Worm (Caenorhabditis elegans) whole organism, L1 larva: ENCODE measurements around the gene T11G6.3.

Source experiments
- blmp-1 ChIP-seq: fragments of 150-350 bp; optimal IDR thresholded peaks from 2 replicates; lab custom pipeline; 2014; ENCODE audit warnings: missing biosample characterization, missing genetic modification characterization
- dpl-1 ChIP-seq, 3 experiments: fragments of 150-350 bp in 2 of 3; sonication (generic microtip) in 1 of 3; optimal IDR thresholded peaks; 2 replicates each; lab custom pipeline; 2014 to 2017; ENCODE audit warnings: missing biosample characterization in 3 of 3, missing genetic modification characterization in 3 of 3, missing genetic modification reagents in 3 of 3
- dsc-1 ChIP-seq: sonication (generic microtip); optimal IDR thresholded peaks from 2 replicates; lab custom pipeline; 2016; ENCODE audit warnings: mild to moderate bottlenecking, missing genetic modification characterization, missing compliant biosample characterization
- efl-1 ChIP-seq, 4 experiments: fragments of 150-350 bp; optimal IDR thresholded peaks in 3 of 4; peaks in 1 of 4; 1 replicate in 1 of 4; 2 replicates in 3 of 4; lab custom pipeline; 2014; ENCODE audit warnings: missing biosample characterization in 2 of 4, missing genetic modification characterization in 2 of 4, missing genetic modification reagents in 2 of 4
- elt-2 ChIP-seq: sonication (generic microtip); optimal IDR thresholded peaks from 2 replicates; lab custom pipeline; 2016; ENCODE audit warnings: missing genetic modification characterization, mild to moderate bottlenecking, inconsistent platforms, missing compliant biosample characterization, missing genetic modification reagents
- elt-3 ChIP-seq, 6 experiments: fragments of 150-350 bp in 1 of 6; sonication (generic microtip); optimal IDR thresholded peaks; 2 replicates each; lab custom pipeline; 2017 to 2018; ENCODE audit warnings: missing biosample characterization in 6 of 6, missing genetic modification characterization in 6 of 6, inconsistent platforms in 1 of 6
- fkh-4 ChIP-seq: sonication (generic microtip); optimal IDR thresholded peaks from 2 replicates; lab custom pipeline; 2016; ENCODE audit warnings: missing compliant biosample characterization, missing genetic modification characterization, borderline replicate concordance
- grh-1 ChIP-seq: fragments of 200-800 bp; sonication (Bioruptor generic); IDR thresholded peaks from 2 replicates; pipeline ENCODE4 v1.3.6; 2022; ENCODE audit warnings: missing genetic modification reagents, missing genetic modification characterization, missing compliant biosample characterization
- jun-1 ChIP-seq: fragments of 150-350 bp; optimal IDR thresholded peaks from 2 replicates; lab custom pipeline; 2014; ENCODE audit warnings: missing biosample characterization, missing genetic modification reagents, missing genetic modification characterization
- lin-14 ChIP-seq: fragments of 200-800 bp; sonication (Bioruptor generic); optimal IDR thresholded peaks from 2 replicates; lab custom pipeline; 2018; ENCODE audit warnings: mild to moderate bottlenecking, missing genetic modification characterization, moderate library complexity, missing compliant biosample characterization
- lin-35 ChIP-seq, 2 experiments: fragments of 150-350 bp; optimal IDR thresholded peaks; 2 replicates each; lab custom pipeline; 2014; ENCODE audit warnings: missing biosample characterization in 2 of 2, missing genetic modification characterization in 2 of 2, missing genetic modification reagents in 2 of 2
- mef-2 ChIP-seq: fragments of 150-350 bp; optimal IDR thresholded peaks from 2 replicates; lab custom pipeline; 2014; ENCODE audit warnings: missing biosample characterization, missing genetic modification characterization
- mep-1 ChIP-seq: fragments of 150-350 bp; optimal IDR thresholded peaks from 2 replicates; lab custom pipeline; 2014; ENCODE audit warnings: missing biosample characterization, missing genetic modification characterization
- nhr-19 ChIP-seq: fragments of 200-800 bp; sonication (Bioruptor generic); conservative IDR thresholded peaks from 2 replicates; pipeline ENCODE4 v1.3.6; 2022; ENCODE audit warnings: missing genetic modification characterization, missing compliant biosample characterization
- nhr-76 ChIP-seq: sonication (generic microtip); optimal IDR thresholded peaks from 2 replicates; lab custom pipeline; 2017; ENCODE audit warnings: missing biosample characterization, missing genetic modification characterization
- nhr-84 ChIP-seq: sonication (generic microtip); optimal IDR thresholded peaks from 2 replicates; lab custom pipeline; 2017; ENCODE audit warnings: missing biosample characterization, missing genetic modification characterization
- nhr-85 ChIP-seq: sonication (generic microtip); peaks from one replicate; lab custom pipeline; 2016; ENCODE audit warnings: missing genetic modification characterization, inconsistent platforms, missing compliant biosample characterization
- nhr-90 ChIP-seq: sonication (generic microtip); optimal IDR thresholded peaks from 2 replicates; lab custom pipeline; 2016; ENCODE audit warnings: mild to moderate bottlenecking, missing genetic modification characterization, missing compliant biosample characterization; ENCODE audit not compliant: poor library complexity
- rnt-1 ChIP-seq: sonication (generic microtip); optimal IDR thresholded peaks from 2 replicates; lab custom pipeline; 2016; ENCODE audit warnings: mild to moderate bottlenecking, missing genetic modification characterization, moderate library complexity, missing compliant biosample characterization
- swsn-7 ChIP-seq: sonication (generic microtip); optimal IDR thresholded peaks from 2 replicates; lab custom pipeline; 2016; ENCODE audit warnings: missing genetic modification characterization, missing compliant biosample characterization
- tlp-1 ChIP-seq: fragments of 150-350 bp; optimal IDR thresholded peaks from 2 replicates; lab custom pipeline; 2014; ENCODE audit warnings: missing biosample characterization, missing genetic modification characterization
- unc-130 ChIP-seq: fragments of 150-350 bp; optimal IDR thresholded peaks from 2 replicates; lab custom pipeline; 2017; ENCODE audit warnings: missing biosample characterization, missing genetic modification characterization, inconsistent platforms
- unc-30 ChIP-seq: sonication (generic microtip); optimal IDR thresholded peaks from 2 replicates; lab custom pipeline; 2017; ENCODE audit warnings: missing biosample characterization, missing genetic modification characterization
- unc-62 ChIP-seq: fragments of 150-350 bp; optimal IDR thresholded peaks from 2 replicates; lab custom pipeline; 2014; ENCODE audit warnings: missing biosample characterization, missing genetic modification reagents, missing genetic modification characterization
- unc-86 ChIP-seq: sonication (generic microtip); optimal IDR thresholded peaks from 2 replicates; lab custom pipeline; 2016; ENCODE audit warnings: missing genetic modification characterization, missing compliant biosample characterization
- xbp-1 ChIP-seq: sonication (generic microtip); optimal IDR thresholded peaks from 2 replicates; lab custom pipeline; 2016; ENCODE audit warnings: missing genetic modification characterization, missing compliant biosample characterization

T11G6.3 gene

ce11 chrIV:10815950-10816349 is 39.1 kb downstream of the T11G6.3 start:
- TF ChIP-seq lin-14 (GFP tag; lab: Kevin White, UChicago): peak; percentile 19
- TF ChIP-seq unc-62 (GFP tag; lab: Kevin White, UChicago): no peak
- no peak for TF ChIP-seq nhr-84
- peak; percentile 24 for TF ChIP-seq mep-1 (tag; lab: Kevin White, UChicago)
- peak; percentile 63 for TF ChIP-seq blmp-1
- TF ChIP-seq nhr-85 (tag; lab: Kevin White, UChicago): no peak

DNA sequence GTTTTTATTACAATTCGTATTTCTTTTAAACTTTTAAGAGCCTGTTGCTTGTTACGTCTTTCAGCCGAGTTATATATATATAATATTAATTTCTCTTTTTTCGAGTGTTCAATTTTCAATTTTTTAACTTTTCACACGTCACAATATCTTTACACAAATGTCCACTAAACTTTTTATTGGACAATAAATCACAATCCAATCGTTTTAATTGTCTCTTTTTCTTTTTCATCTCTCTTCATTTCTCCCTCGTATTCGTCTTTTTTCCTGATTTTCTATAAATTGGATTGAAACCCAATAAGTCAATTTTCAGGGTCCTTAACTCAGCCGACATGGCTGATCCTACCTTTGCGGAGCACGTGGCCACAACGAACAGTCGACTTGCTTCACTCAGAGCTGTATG is 42.9 kb downstream of the T11G6.3 start, which contains the start of gene miz-1:
Gene miz-1 (plus strand): TSS at position 301 of the 400 bp plus-strand sequence.
- TF ChIP-seq swsn-7 (tag; lab: Kevin White, UChicago): no peak
- peak; percentile 29 for TF ChIP-seq dsc-1 (tag; lab: Kevin White, UChicago)
- no peak for TF ChIP-seq dpl-1 (GFP tag; optimal IDR thresholded peaks at IDR 0.05; lab: Kevin White, UChicago)
- no peak for TF ChIP-seq grh-1
- no peak for TF ChIP-seq nhr-19
- TF ChIP-seq efl-1 (optimal IDR thresholded peaks at IDR 0.05; lab: Kevin White, UChicago): no peak
- no peak for TF ChIP-seq efl-1 (GFP tag; optimal IDR thresholded peaks at IDR 0.05 in 1 of 2; lab: Kevin White, UChicago)
- no peak for TF ChIP-seq xbp-1 (tag; lab: Kevin White, UChicago)
- TF ChIP-seq unc-30 (tag; lab: Kevin White, UChicago): no peak

DNA sequence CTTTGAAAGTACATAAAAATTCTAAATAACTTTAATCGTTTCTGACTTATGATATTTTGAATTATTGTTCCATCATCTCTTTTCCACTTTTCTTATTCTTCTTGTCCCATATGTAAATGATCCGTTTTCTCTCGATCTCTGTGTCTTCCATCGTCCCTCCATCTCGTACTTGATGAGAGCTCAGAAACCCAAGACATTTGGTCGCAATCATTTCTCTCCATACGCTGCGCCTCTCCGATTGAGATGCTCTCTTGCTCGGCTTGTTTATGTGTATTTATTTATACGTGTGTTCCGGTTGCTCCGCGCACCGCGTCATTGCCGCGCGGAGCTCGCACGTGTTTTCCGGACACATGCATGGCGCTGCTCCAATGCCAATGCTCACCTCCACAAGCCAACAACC is 43.6 kb downstream of the T11G6.3 start:
- TF ChIP-seq rnt-1: no peak
- peak; percentile 76 for TF ChIP-seq dsc-1 (tag; lab: Kevin White, UChicago)

ce11 chrIV:10810820-10811219 is 44.2 kb downstream of the T11G6.3 start:
- TF ChIP-seq lin-35 (GFP tag; optimal IDR thresholded peaks at IDR 0.05; lab: Kevin White, UChicago) (peak in 1 of 2 experiments; percentile 36), nhr-90 (tag; lab: Kevin White, UChicago) (peak; percentile 1), mef-2 (tag; lab: Kevin White, UChicago) (no peak), lin-14 (GFP tag; lab: Kevin White, UChicago) (peak; percentile 12), elt-2 (peak; percentile 75), efl-1 (optimal IDR thresholded peaks at IDR 0.05; lab: Kevin White, UChicago) (no peak), efl-1 (GFP tag; optimal IDR thresholded peaks at IDR 0.05 in 1 of 2; lab: Kevin White, UChicago) (no peak), elt-3 (tag; optimal IDR thresholded peaks at IDR 0.05; lab: Kevin White, UChicago) (peak in 1 of 6 experiments; percentile 15), blmp-1 (peak; percentile 6)

ce11 chrIV:10803973-10804372 is 51.1 kb downstream of the T11G6.3 start:
- TF ChIP-seq tlp-1 (tag; lab: Kevin White, UChicago) (no peak), dsc-1 (tag; lab: Kevin White, UChicago) (peak; percentile 84), unc-86 (no peak), fkh-4 (peak; percentile 73), nhr-76 (no peak), unc-130 (tag; lab: Kevin White, UChicago) (no peak), mef-2 (tag; lab: Kevin White, UChicago) (no peak), jun-1 (no peak)
